Fruit fly (Drosophila melanogaster) whole organism, embryonic: ENCODE measurements around the gene Nepl4.

Experiments used
- Blimp-1 ChIP-seq: fragments of 200-800 bp; sonication (Bioruptor generic); optimal IDR thresholded peaks from 3 replicates; lab custom pipeline; 2018; ENCODE audit warnings: missing biosample characterization, missing genetic modification characterization, mild to moderate bottlenecking, moderate library complexity, missing genetic modification reagents
- CG10267 ChIP-seq: fragments of 200-800 bp; sonication (Bioruptor generic); optimal IDR thresholded peaks from 2 replicates; lab custom pipeline; 2018; ENCODE audit warnings: missing biosample characterization, mild to moderate bottlenecking, missing genetic modification characterization, moderate library complexity
- CG10274 ChIP-seq: fragments of 200-800 bp; sonication (Bioruptor generic); optimal IDR thresholded peaks from 3 replicates; lab custom pipeline; 2017; ENCODE audit warnings: missing biosample characterization, mild to moderate bottlenecking, missing genetic modification characterization
- CG10462 ChIP-seq: fragments of 200-800 bp; sonication (Bioruptor generic); optimal IDR thresholded peaks from 2 replicates; lab custom pipeline; 2016; ENCODE audit warnings: missing biosample characterization, missing genetic modification characterization
- CG12104 ChIP-seq: fragments of 200-800 bp; sonication (Bioruptor generic); optimal IDR thresholded peaks from 3 replicates; lab custom pipeline; 2016; ENCODE audit warnings: missing biosample characterization, missing genetic modification characterization
- CG1233 ChIP-seq: fragments of 200-800 bp; sonication (Bioruptor generic); optimal IDR thresholded peaks from 4 replicates; lab custom pipeline; 2018; ENCODE audit warnings: missing biosample characterization, mild to moderate bottlenecking, missing genetic modification characterization
- CG13424 ChIP-seq: fragments of 200-800 bp; sonication (Bioruptor generic); optimal IDR thresholded peaks from 2 replicates; lab custom pipeline; 2019; ENCODE audit warnings: missing biosample characterization, mild to moderate bottlenecking, missing genetic modification characterization, moderate library complexity
- CG13894 ChIP-seq: fragments of 200-800 bp; sonication (Bioruptor generic); optimal IDR thresholded peaks from 3 replicates; lab custom pipeline; 2018; ENCODE audit warnings: missing biosample characterization, mild to moderate bottlenecking, missing genetic modification characterization, moderate library complexity
- CG14050 ChIP-seq: fragments of 200-800 bp; sonication (Bioruptor generic); IDR thresholded peaks from 3 replicates; pipeline ENCODE4 v1.3.6; 2022; ENCODE audit warnings: missing biosample characterization, missing genetic modification characterization
- CG15011 ChIP-seq: fragments of 200-800 bp; sonication (Bioruptor generic); optimal IDR thresholded peaks from 3 replicates; lab custom pipeline; 2018; ENCODE audit warnings: missing biosample characterization, mild to moderate bottlenecking, missing genetic modification characterization
- CG15073 ChIP-seq: fragments of 200-800 bp; sonication (Bioruptor generic); optimal IDR thresholded peaks from 2 replicates; lab custom pipeline; 2016; ENCODE audit warnings: missing biosample characterization, missing genetic modification characterization
- CG15601 ChIP-seq: fragments of 200-800 bp; sonication (Bioruptor generic); optimal IDR thresholded peaks from 3 replicates; lab custom pipeline; 2019; ENCODE audit warnings: missing biosample characterization, mild to moderate bottlenecking, missing genetic modification characterization, moderate library complexity
- CG17912 ChIP-seq: fragments of 200-800 bp; sonication (Bioruptor generic); optimal IDR thresholded peaks from 2 replicates; lab custom pipeline; 2018; ENCODE audit warnings: missing biosample characterization, mild to moderate bottlenecking, missing genetic modification characterization
- CG18011 ChIP-seq: fragments of 200-800 bp; sonication (Bioruptor generic); optimal IDR thresholded peaks from 2 replicates; lab custom pipeline; 2017; ENCODE audit warnings: missing biosample characterization, missing genetic modification characterization, mild to moderate bottlenecking, moderate library complexity, missing genotype
- CG2889 ChIP-seq: fragments of 200-800 bp; sonication (Bioruptor generic); IDR thresholded peaks from 3 replicates; pipeline ENCODE4 v1.3.6; 2022; ENCODE audit warnings: missing biosample characterization, missing genetic modification characterization
- CG31365 ChIP-seq: fragments of 200-800 bp; sonication (Bioruptor generic); optimal IDR thresholded peaks from 2 replicates; lab custom pipeline; 2018; ENCODE audit warnings: missing biosample characterization, mild to moderate bottlenecking, missing genetic modification characterization
- CG8089 ChIP-seq: fragments of 200-800 bp; sonication (Bioruptor generic); optimal IDR thresholded peaks from 3 replicates; lab custom pipeline; 2016; ENCODE audit warnings: missing biosample characterization, missing genetic modification characterization
- CG8281 ChIP-seq: fragments of 200-800 bp; sonication (Bioruptor generic); optimal IDR thresholded peaks from 2 replicates; lab custom pipeline; 2018; ENCODE audit warnings: missing biosample characterization, mild to moderate bottlenecking, missing genetic modification characterization, moderate library complexity
- CG8359 ChIP-seq: fragments of 200-800 bp; sonication (Bioruptor generic); optimal IDR thresholded peaks from 2 replicates; lab custom pipeline; 2017; ENCODE audit warnings: missing biosample characterization, mild to moderate bottlenecking, missing genetic modification characterization, borderline replicate concordance
- D ChIP-seq, 2 experiments: fragments of 200-800 bp in 1 of 2; fragments of >200 bp in 1 of 2; sonication (Bioruptor generic) in 1 of 2; optimal IDR thresholded peaks; 2 replicates in 1 of 2; 3 replicates in 1 of 2; lab custom pipeline; 2017; ENCODE audit warnings: mild to moderate bottlenecking in 1 of 2, missing biosample characterization in 1 of 2, missing genetic modification characterization in 1 of 2, missing genetic modification reagents in 1 of 2
- D19A ChIP-seq: fragments of 200-800 bp; optimal IDR thresholded peaks from 3 replicates; lab custom pipeline; 2019; ENCODE audit warnings: missing biosample characterization, mild to moderate bottlenecking, missing genetic modification characterization, moderate library complexity
- Doc3 ChIP-seq: fragments of 200-800 bp; sonication (Bioruptor generic); IDR thresholded peaks from 3 replicates; pipeline ENCODE4 v1.3.6; 2022; ENCODE audit warnings: missing biosample characterization, missing genetic modification characterization; ENCODE audit not compliant: partially characterized antibody
- ERR ChIP-seq: fragments of 200-800 bp; sonication (Bioruptor generic); optimal IDR thresholded peaks from 2 replicates; lab custom pipeline; 2016; ENCODE audit warnings: missing biosample characterization, missing genetic modification characterization
- Ets97D ChIP-seq: fragments of 200-800 bp; sonication (Bioruptor generic); optimal IDR thresholded peaks from 3 replicates; lab custom pipeline; 2016; ENCODE audit warnings: missing biosample characterization, missing genetic modification characterization
- HLH54F ChIP-seq: fragments of 200-800 bp; sonication (Bioruptor generic); optimal IDR thresholded peaks from 3 replicates; lab custom pipeline; 2016; ENCODE audit warnings: missing biosample characterization, missing genetic modification characterization
- Hr51 ChIP-seq, 2 experiments: fragments of 200-800 bp; sonication (Bioruptor generic); optimal IDR thresholded peaks; 2 replicates in 1 of 2; 3 replicates in 1 of 2; lab custom pipeline; 2016 to 2018; ENCODE audit warnings: missing biosample characterization in 2 of 2, missing genetic modification characterization in 2 of 2, mild to moderate bottlenecking in 1 of 2, moderate library complexity in 1 of 2
- Hr78 ChIP-seq, 2 experiments: fragments of 200-800 bp in 1 of 2; fragments of >200 bp in 1 of 2; sonication (Bioruptor generic) in 1 of 2; optimal IDR thresholded peaks; 2 replicates each; lab custom pipeline; 2017 to 2019; ENCODE audit warnings: missing biosample characterization in 2 of 2, missing genetic modification characterization in 2 of 2, mild to moderate bottlenecking in 1 of 2, moderate library complexity in 1 of 2
- Med ChIP-seq: fragments of 200-800 bp; sonication (Bioruptor generic); peaks from one replicate; lab custom pipeline; 2016; ENCODE audit warnings: missing biosample characterization, missing genetic modification characterization, mild to moderate bottlenecking, inconsistent platforms, moderate library complexity
- Xbp1 ChIP-seq: fragments of 200-800 bp; sonication (Bioruptor generic); optimal IDR thresholded peaks from 3 replicates; lab custom pipeline; 2016; ENCODE audit warnings: missing biosample characterization, mild to moderate bottlenecking, missing genetic modification characterization
- al ChIP-seq: fragments of 200-800 bp; sonication (Bioruptor generic); IDR thresholded peaks from 2 replicates; pipeline ENCODE4 v1.3.6; 2022; ENCODE audit warnings: missing biosample characterization, missing genetic modification characterization
- ara ChIP-seq: fragments of 200-800 bp; sonication (Bioruptor generic); IDR thresholded peaks from 2 replicates; pipeline ENCODE4 v1.3.6; 2022; ENCODE audit warnings: missing biosample characterization, missing genetic modification characterization
- btn ChIP-seq: fragments of 200-800 bp; sonication (Bioruptor generic); optimal IDR thresholded peaks from 2 replicates; lab custom pipeline; 2016; ENCODE audit warnings: missing biosample characterization, missing genetic modification characterization
- chn ChIP-seq: fragments of 200-800 bp; sonication (Bioruptor generic); optimal IDR thresholded peaks from 2 replicates; lab custom pipeline; 2016; ENCODE audit warnings: missing biosample characterization, missing genetic modification characterization
- dmrt11E ChIP-seq: fragments of 200-800 bp; sonication (Bioruptor generic); optimal IDR thresholded peaks from 3 replicates; lab custom pipeline; 2018; ENCODE audit warnings: missing biosample characterization, mild to moderate bottlenecking, missing genetic modification characterization, moderate library complexity
- dysf ChIP-seq: fragments of 200-800 bp; sonication (Bioruptor generic); IDR thresholded peaks from 3 replicates; pipeline ENCODE4 v1.3.6; 2022; ENCODE audit warnings: missing biosample characterization, missing genetic modification characterization
- esg ChIP-seq: fragments of 200-800 bp; sonication (Bioruptor generic); conservative IDR thresholded peaks from 2 replicates; pipeline ENCODE4 v1.3.6; 2022; ENCODE audit warnings: missing biosample characterization, missing genetic modification characterization
- fu2 ChIP-seq: fragments of 200-800 bp; sonication (Bioruptor generic); optimal IDR thresholded peaks from 2 replicates; lab custom pipeline; 2016; ENCODE audit warnings: missing biosample characterization, missing genetic modification characterization
- grau ChIP-seq: fragments of 200-800 bp; optimal IDR thresholded peaks from 3 replicates; lab custom pipeline; 2019; ENCODE audit warnings: missing biosample characterization, mild to moderate bottlenecking, missing genetic modification characterization, moderate library complexity
- inv ChIP-seq: fragments of 200-800 bp; sonication (Bioruptor generic); IDR thresholded peaks from 2 replicates; pipeline ENCODE4 v1.3.6; 2022; ENCODE audit warnings: missing biosample characterization, missing genetic modification characterization; ENCODE audit not compliant: partially characterized antibody
- kay ChIP-seq: fragments of 200-800 bp; sonication (Bioruptor generic); optimal IDR thresholded peaks from 2 replicates; lab custom pipeline; 2016; ENCODE audit warnings: missing biosample characterization, missing genetic modification characterization
- lbe ChIP-seq: fragments of 200-800 bp; sonication (Bioruptor generic); optimal IDR thresholded peaks from 2 replicates; lab custom pipeline; 2016; ENCODE audit warnings: missing biosample characterization, mild to moderate bottlenecking, missing genetic modification characterization
- pum ChIP-seq: fragments of 200-800 bp; sonication (Bioruptor generic); optimal IDR thresholded peaks from 2 replicates; lab custom pipeline; 2016; ENCODE audit warnings: missing biosample characterization, missing genetic modification characterization
- scrt ChIP-seq: fragments of 200-800 bp; sonication (Bioruptor generic); optimal IDR thresholded peaks from 2 replicates; lab custom pipeline; 2018; ENCODE audit warnings: missing biosample characterization, mild to moderate bottlenecking, missing genetic modification characterization, moderate library complexity
- sima ChIP-seq: fragments of 200-800 bp; sonication (Bioruptor generic); optimal IDR thresholded peaks from 2 replicates; lab custom pipeline; 2016; ENCODE audit warnings: missing biosample characterization, missing genetic modification characterization
- sisA ChIP-seq: fragments of 200-800 bp; sonication (Bioruptor generic); IDR thresholded peaks from 2 replicates; pipeline ENCODE4 v1.3.6; 2022; ENCODE audit warnings: missing biosample characterization, missing genetic modification characterization
- sob ChIP-seq: fragments of 200-800 bp; sonication (Bioruptor generic); IDR thresholded peaks from 2 replicates; pipeline ENCODE4 v1.3.6; 2022; ENCODE audit warnings: missing biosample characterization, missing genetic modification characterization
- sug ChIP-seq: fragments of 200-800 bp; optimal IDR thresholded peaks from 2 replicates; lab custom pipeline; 2019; ENCODE audit warnings: missing biosample characterization, mild to moderate bottlenecking, missing genetic modification characterization, moderate library complexity

Nepl4 gene

DNA sequence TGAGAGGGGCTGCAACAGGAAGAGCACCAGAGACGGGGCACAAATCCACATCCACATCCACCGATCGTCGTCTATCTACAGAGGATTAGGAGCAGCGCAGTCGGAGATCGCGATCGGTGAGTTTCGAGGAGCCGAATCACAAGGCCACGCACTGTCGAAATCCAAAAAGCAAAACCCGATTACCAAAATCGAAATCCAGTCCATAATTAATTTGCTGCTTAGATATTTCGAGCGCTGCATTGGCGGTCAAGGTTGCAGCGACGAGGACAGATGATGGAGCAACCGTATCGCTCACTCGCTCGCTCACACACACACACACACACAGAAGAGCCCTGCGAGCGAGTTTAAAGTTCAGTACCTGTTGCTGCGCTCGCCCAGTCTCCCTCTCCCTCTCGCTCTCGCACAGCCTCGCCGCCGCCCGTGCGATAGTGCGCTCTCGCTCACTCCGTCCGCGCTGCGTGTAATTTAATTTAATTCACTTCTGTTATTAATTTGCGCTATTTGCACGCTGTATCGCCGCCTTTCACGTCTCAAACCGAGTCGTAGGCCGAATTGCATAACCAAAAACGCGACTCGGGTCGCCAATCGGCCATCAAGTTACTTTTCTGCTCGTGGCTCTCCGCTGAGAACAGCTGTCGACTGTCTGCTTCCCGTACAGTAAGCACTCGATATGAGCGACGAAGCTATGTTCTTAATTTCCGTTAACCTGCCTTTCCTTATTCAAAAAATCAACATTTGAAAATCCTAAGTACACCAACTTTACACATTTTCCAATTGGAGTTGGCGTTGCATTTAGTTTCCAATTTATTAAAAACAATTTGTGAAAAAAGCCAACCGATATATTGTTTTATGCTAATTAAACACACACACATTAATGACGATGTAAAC is 28.4 kb upstream of the Nepl4 start (continued):
- TF ChIP-seq CG15011 (GFP tag; lab: Kevin White, UChicago) (no peak), D (optimal IDR thresholded peaks at IDR 0.05; lab: Kevin White, UChicago) (peak; percentile 36), D (GFP tag; optimal IDR thresholded peaks at IDR 0.05; lab: Kevin White, UChicago) (no peak), CG12104 (GFP tag; lab: Kevin White, UChicago) (no peak), pum (GFP tag; lab: Kevin White, UChicago) (peak; percentile 25), ara (GFP tag; lab: Robert Waterston, UW) (0 out of 2 replicates have a peak, but pooled peaks have one; percentile 15), scrt (peak; percentile 79), lbe (GFP tag; lab: Kevin White, UChicago) (no peak), CG8089 (GFP tag; lab: Kevin White, UChicago) (no peak), sima (GFP tag; lab: Kevin White, UChicago) (no peak), grau (tag; lab: Kevin White, UChicago) (peak; percentile 95), CG8359 (GFP tag; lab: Kevin White, UChicago) (no peak), Doc3 (GFP tag; lab: Robert Waterston, UW) (no peak), CG15601 (tag; lab: Kevin White, UChicago) (no peak), ERR (GFP tag; lab: Kevin White, UChicago) (no peak), chn (no peak), HLH54F (GFP tag; lab: Kevin White, UChicago) (peak; percentile 50), Hr78 (GFP tag; optimal IDR thresholded peaks at IDR 0.05; lab: Kevin White, UChicago) (peak in 1 of 2 experiments; percentile 100), Blimp-1 (GFP tag; lab: Kevin White, UChicago) (peak; percentile 8), Med (GFP tag; lab: Kevin White, UChicago) (peak; percentile 87), D19A (tag; lab: Kevin White, UChicago) (no peak), CG10274 (GFP tag; lab: Kevin White, UChicago) (no peak), dmrt11E (tag; lab: Kevin White, UChicago) (peak; percentile 42), CG8281 (tag; lab: Kevin White, UChicago) (no peak), al (GFP tag; lab: Robert Waterston, UW) (peak; percentile 18; the same call in 1 of the 2 replicates), CG10462 (GFP tag; lab: Kevin White, UChicago) (peak; percentile 26), CG13894 (no peak), Hr51 (GFP tag; optimal IDR thresholded peaks at IDR 0.05; lab: Kevin White, UChicago) (peak; percentile 3 to 44), CG2889 (GFP tag; lab: Robert Waterston, UW) (0 out of 3 replicates have a peak, but pooled peaks have one; percentile 5), dysf (GFP tag; lab: Robert Waterston, UW) (peak; percentile 49; the same call in 2 of the 3 replicates), CG14050 (GFP tag; lab: Robert Waterston, UW) (no peak), sob (peak; percentile 29; the same call in 1 of the 2 replicates), CG15073 (GFP tag; lab: Kevin White, UChicago) (no peak), inv (GFP tag; lab: Robert Waterston, UW) (0 out of 2 replicates have a peak, but pooled peaks have one; percentile 8), CG10267 (peak; percentile 8), sug (tag; lab: Kevin White, UChicago) (no peak), esg (GFP tag; lab: Robert Waterston, UW) (no peak), CG18011 (GFP tag; lab: Kevin White, UChicago) (peak; percentile 38), fu2 (GFP tag; lab: Kevin White, UChicago) (peak; percentile 23), CG31365 (tag; lab: Kevin White, UChicago) (no peak), CG13424 (tag; lab: Kevin White, UChicago) (peak; percentile 63), Ets97D (GFP tag; lab: Kevin White, UChicago) (no peak), btn (GFP tag; lab: Kevin White, UChicago) (no peak), Xbp1 (GFP tag; lab: Kevin White, UChicago) (peak; percentile 43), CG1233 (GFP tag; lab: Kevin White, UChicago) (no peak), sisA (GFP tag; lab: Robert Waterston, UW) (no peak), CG17912 (GFP tag; lab: Kevin White, UChicago) (no peak), kay (GFP tag; lab: Kevin White, UChicago) (no peak)
